Fruit fly (Drosophila melanogaster): ENCODE results near the gene polo.

polo gene

dm6 chr3L:20348581-20349093 is 39.2 kb downstream of the polo start:
- TF ChIP-seq dmrt93B (GFP tag; optimal IDR thresholded peaks at IDR 0.05), result no peak
- TF ChIP-seq OdsH (GFP tag; optimal IDR thresholded peaks at IDR 0.05), result peak; percentile 31
- TF ChIP-seq Rel (GFP tag; optimal IDR thresholded peaks at IDR 0.05), result no peak
- TF ChIP-seq Rel (tag; optimal IDR thresholded peaks at IDR 0.05), result peak; percentile 56
- no peak for TF ChIP-seq Dif (GFP tag; optimal IDR thresholded peaks at IDR 0.05; ENCODE audit: partially characterized antibody)

- TF ChIP-seq h (GFP tag; optimal IDR thresholded peaks at IDR 0.05) (peak; percentile 3), Rel (GFP tag; optimal IDR thresholded peaks at IDR 0.05) (no peak), Rel (tag; optimal IDR thresholded peaks at IDR 0.05) (peak; percentile 100), br (GFP tag; optimal IDR thresholded peaks at IDR 0.05) (no peak), jim (GFP tag; optimal IDR thresholded peaks at IDR 0.05) (no peak), Jra (GFP tag; optimal IDR thresholded peaks at IDR 0.05) (peak; percentile 48), dl (GFP tag; optimal IDR thresholded peaks at IDR 0.05; ENCODE audit: insufficient read depth in 1 of 2, partially characterized antibody in 2 of 2) (peak; percentile 55 to 88), sage (GFP tag; optimal IDR thresholded peaks at IDR 0.05) (peak; percentile 6), Vsx2 (GFP tag; optimal IDR thresholded peaks at IDR 0.05; ENCODE audit: partially characterized antibody) (peak; percentile 65), Dif (GFP tag; optimal IDR thresholded peaks at IDR 0.05; ENCODE audit: partially characterized antibody) (peak; percentile 88)
These were observed 40.0 kb downstream of the polo start for dm6 chr3L:20349333-20349924.

- TF ChIP-seq ey (GFP tag; optimal IDR thresholded peaks at IDR 0.05) (no peak), Dif (GFP tag; optimal IDR thresholded peaks at IDR 0.05; ENCODE audit: partially characterized antibody) (no peak), sage (GFP tag; optimal IDR thresholded peaks at IDR 0.05) (no peak), Abd-B (GFP tag; optimal IDR thresholded peaks at IDR 0.05) (no peak), HLH106 (tag; optimal IDR thresholded peaks at IDR 0.05) (no peak), Mio (GFP tag; optimal IDR thresholded peaks at IDR 0.05) (no peak), Hr83 (GFP tag; optimal IDR thresholded peaks at IDR 0.05; ENCODE audit: poor library complexity, severe bottlenecking) (no peak), lola (GFP tag; optimal IDR thresholded peaks at IDR 0.05) (no peak), Rel (GFP tag; optimal IDR thresholded peaks at IDR 0.05) (no peak), Rel (tag; optimal IDR thresholded peaks at IDR 0.05) (no peak), h (GFP tag; optimal IDR thresholded peaks at IDR 0.05) (no peak), dmrt93B (GFP tag; optimal IDR thresholded peaks at IDR 0.05) (no peak), brk (GFP tag; optimal IDR thresholded peaks at IDR 0.05) (no peak), CG32264 (GFP tag; optimal IDR thresholded peaks at IDR 0.05) (no peak)
These were observed 43.7 kb downstream of the polo start, which contains the start of gene CG5618 for dm6 chr3L:20353149-20353548. Gene CG5618 (plus strand): TSS chr3L:20353449.

dm6 chr3L:20353726-20354332 is 44.4 kb downstream of the polo start:
- TF ChIP-seq Hr83 (GFP tag; optimal IDR thresholded peaks at IDR 0.05; ENCODE audit: poor library complexity, severe bottlenecking), result peak; percentile 10
- peak; percentile 15 for TF ChIP-seq OdsH (GFP tag; optimal IDR thresholded peaks at IDR 0.05)
- TF ChIP-seq Dfd (GFP tag; optimal IDR thresholded peaks at IDR 0.05), result no peak
- peak; percentile 13 for TF ChIP-seq rgr (GFP tag; optimal IDR thresholded peaks at IDR 0.05)
- TF ChIP-seq ey (GFP tag; optimal IDR thresholded peaks at IDR 0.05), result peak; percentile 51
- peak; percentile 57 for TF ChIP-seq fru (GFP tag; optimal IDR thresholded peaks at IDR 0.05)
- peak; percentile 12 for TF ChIP-seq psq (GFP tag; optimal IDR thresholded peaks at IDR 0.05)
- no peak for TF ChIP-seq Vsx2 (GFP tag; optimal IDR thresholded peaks at IDR 0.05; ENCODE audit: partially characterized antibody)
- peak; percentile 42 for TF ChIP-seq h (GFP tag; optimal IDR thresholded peaks at IDR 0.05)
- TF ChIP-seq Rel (GFP tag; optimal IDR thresholded peaks at IDR 0.05), result no peak
- TF ChIP-seq Rel (tag; optimal IDR thresholded peaks at IDR 0.05), result peak; percentile 70

DNA sequence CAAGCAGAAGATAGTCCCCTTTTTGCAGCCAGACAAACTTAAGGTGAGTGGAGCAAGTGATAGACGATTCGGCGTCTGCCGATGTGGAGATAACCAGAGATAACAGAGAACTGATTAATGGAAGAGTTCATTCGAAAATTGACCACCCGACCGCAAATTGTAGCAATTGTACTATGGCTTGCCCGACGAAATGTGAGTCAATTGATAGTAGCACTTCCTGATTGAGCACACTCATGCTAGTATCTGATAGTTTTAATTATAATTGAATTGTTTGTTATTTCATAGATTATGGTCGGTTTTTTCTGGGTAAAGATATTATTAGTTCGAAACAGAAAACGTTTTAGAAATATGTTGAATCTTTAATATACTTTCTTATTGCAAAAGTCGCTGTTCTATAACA is 44.9 kb downstream of the polo start:
- TF ChIP-seq psq (GFP tag; optimal IDR thresholded peaks at IDR 0.05), result no peak
- TF ChIP-seq brk (GFP tag; optimal IDR thresholded peaks at IDR 0.05), result no peak
- no peak for TF ChIP-seq foxo (GFP tag; optimal IDR thresholded peaks at IDR 0.05)
- no peak for TF ChIP-seq br (GFP tag; optimal IDR thresholded peaks at IDR 0.05)
- TF ChIP-seq Hr78 (GFP tag; optimal IDR thresholded peaks at IDR 0.05), result no peak
- TF ChIP-seq Vsx2 (GFP tag; optimal IDR thresholded peaks at IDR 0.05; ENCODE audit: partially characterized antibody), result no peak
- no peak for TF ChIP-seq Jra (GFP tag; optimal IDR thresholded peaks at IDR 0.05)
- no peak for TF ChIP-seq tai (GFP tag; optimal IDR thresholded peaks at IDR 0.05)
- TF ChIP-seq Hnf4 (GFP tag; optimal IDR thresholded peaks at IDR 0.05), result no peak
- no peak for TF ChIP-seq CG32264 (GFP tag; optimal IDR thresholded peaks at IDR 0.05)
- TF ChIP-seq woc (GFP tag; optimal IDR thresholded peaks at IDR 0.05), result no peak
- no peak for TF ChIP-seq Mio (GFP tag; optimal IDR thresholded peaks at IDR 0.05)
- TF ChIP-seq Dif (GFP tag; optimal IDR thresholded peaks at IDR 0.05; ENCODE audit: partially characterized antibody), result no peak

Measured in whole organism, wandering third instar larva.